Fruit fly (Drosophila melanogaster): ENCODE measurements around the gene Alp1.

DNA sequence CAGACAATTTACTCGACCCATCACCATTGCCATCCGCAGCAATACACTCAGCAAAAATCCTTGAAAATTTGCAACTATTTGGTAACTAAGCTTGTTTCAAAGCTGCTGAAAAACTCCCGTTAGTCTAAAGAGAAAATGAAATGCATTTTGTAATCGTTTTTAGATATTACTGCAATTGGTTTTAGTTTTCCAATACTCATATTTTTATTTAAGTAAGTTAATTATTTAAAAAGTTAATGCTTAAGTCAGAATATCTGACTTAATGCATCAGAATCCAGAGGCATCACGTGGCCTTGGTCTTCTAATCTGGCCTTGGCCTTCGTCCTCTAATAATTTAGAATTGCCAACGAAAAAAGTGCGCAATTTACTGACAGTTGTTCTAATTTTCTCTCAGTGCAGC, 18.2 kb upstream of the Alp1 start:
- TF ChIP-seq Jra (GFP tag; optimal IDR thresholded peaks at IDR 0.05) = no peak
- no peak for TF ChIP-seq sage (GFP tag; optimal IDR thresholded peaks at IDR 0.05)
- no peak for TF ChIP-seq Myc (optimal IDR thresholded peaks at IDR 0.05)
- TF ChIP-seq h (GFP tag; optimal IDR thresholded peaks at IDR 0.05) = no peak
- TF ChIP-seq CrebA (GFP tag; optimal IDR thresholded peaks at IDR 0.05; ENCODE audit: borderline replicate concordance) = no peak
- no peak for TF ChIP-seq GATAd (GFP tag; optimal IDR thresholded peaks at IDR 0.05)
- no peak for TF ChIP-seq usp (GFP tag; optimal IDR thresholded peaks at IDR 0.05)
- TF ChIP-seq fru (GFP tag; optimal IDR thresholded peaks at IDR 0.05) = no peak
- TF ChIP-seq Sp1 (GFP tag; optimal IDR thresholded peaks at IDR 0.05) = no peak
- no peak for TF ChIP-seq foxo (GFP tag; optimal IDR thresholded peaks at IDR 0.05)
- TF ChIP-seq dsf (GFP tag; optimal IDR thresholded peaks at IDR 0.05; ENCODE audit: borderline replicate concordance) = no peak
- no peak for TF ChIP-seq Hr83 (GFP tag; optimal IDR thresholded peaks at IDR 0.05; ENCODE audit: poor library complexity, severe bottlenecking)

Measured in whole organism, wandering third instar larva.